Fruit fly (Drosophila melanogaster) whole organism, adult: ENCODE measurements around the gene ro.

Experiments used
- CG1620 ChIP-seq: fragments of 200-800 bp; sonication (Bioruptor generic); optimal IDR thresholded peaks from 2 replicates; lab custom pipeline; 2016; ENCODE audit warnings: missing biosample characterization, missing genetic modification characterization
- CG33017 ChIP-seq: fragments of 200-800 bp; sonication (Bioruptor generic); optimal IDR thresholded peaks from 2 replicates; lab custom pipeline; 2018; ENCODE audit warnings: missing biosample characterization, mild to moderate bottlenecking, missing genetic modification characterization, moderate library complexity
- CG5204 ChIP-seq: fragments of 200-800 bp; sonication (Bioruptor generic); optimal IDR thresholded peaks from 2 replicates; lab custom pipeline; 2016; ENCODE audit warnings: missing biosample characterization, missing genetic modification characterization
- CG7045 ChIP-seq: fragments of 200-800 bp; sonication (Bioruptor generic); optimal IDR thresholded peaks from 2 replicates; lab custom pipeline; 2017; ENCODE audit warnings: missing biosample characterization, mild to moderate bottlenecking, missing genetic modification characterization
- CG7101 ChIP-seq: fragments of 200-800 bp; sonication (Bioruptor generic); optimal IDR thresholded peaks from 2 replicates; lab custom pipeline; 2018; ENCODE audit warnings: missing biosample characterization, mild to moderate bottlenecking, missing genetic modification characterization, moderate library complexity
- Clk ChIP-seq: fragments of 200-800 bp; sonication (Bioruptor generic); optimal IDR thresholded peaks from 2 replicates; lab custom pipeline; 2017; ENCODE audit warnings: missing biosample characterization, missing genetic modification characterization
- Crg-1 ChIP-seq: fragments of 200-800 bp; sonication (Bioruptor generic); optimal IDR thresholded peaks from 2 replicates; lab custom pipeline; 2016; ENCODE audit warnings: missing biosample characterization, missing genetic modification characterization
- Mnt ChIP-seq: fragments of 200-800 bp; sonication (Bioruptor generic); optimal IDR thresholded peaks from 2 replicates; lab custom pipeline; 2016; ENCODE audit warnings: missing biosample characterization, mild to moderate bottlenecking, missing genetic modification characterization
- bab1 ChIP-seq: fragments of 200-800 bp; sonication (Bioruptor generic); optimal IDR thresholded peaks from 3 replicates; lab custom pipeline; 2019; ENCODE audit warnings: missing biosample characterization, mild to moderate bottlenecking, missing genetic modification characterization, moderate library complexity
- cnc ChIP-seq, 2 experiments: fragments of >200 bp; optimal IDR thresholded peaks; 2 replicates each; lab custom pipeline; 2017
- kay ChIP-seq: fragments of 200-800 bp; sonication (Bioruptor generic); peaks from one replicate; lab custom pipeline; 2016; ENCODE audit warnings: missing biosample characterization, missing genetic modification characterization, borderline replicate concordance
- pad ChIP-seq: fragments of 200-800 bp; sonication (Bioruptor generic); optimal IDR thresholded peaks from 3 replicates; lab custom pipeline; 2017; ENCODE audit warnings: missing biosample characterization, missing genetic modification characterization, mild to moderate bottlenecking, moderate library complexity, missing genetic modification reagents

DNA sequence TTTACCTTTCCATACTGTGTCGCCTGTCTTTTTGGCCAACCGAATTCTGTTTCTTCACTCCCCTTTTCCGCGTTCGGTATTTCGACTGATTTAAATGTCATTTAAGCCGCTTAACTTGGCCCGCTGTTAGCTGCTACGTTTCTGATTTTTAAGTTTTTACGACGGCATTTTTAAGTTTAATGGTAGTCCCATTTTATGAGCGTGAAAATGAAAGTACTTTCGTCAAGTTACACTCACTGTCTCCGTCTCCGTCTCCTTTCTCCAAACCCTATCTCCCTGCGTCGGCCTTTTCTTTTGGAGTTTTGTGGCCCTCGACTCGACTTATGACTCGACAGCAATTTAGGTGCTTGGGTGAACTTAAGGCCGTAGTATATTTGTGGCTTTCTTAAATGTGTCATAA is 4.2 kb upstream of the ro start:
- no peak for TF ChIP-seq bab1 (GFP tag; lab: Kevin White, UChicago)
- TF ChIP-seq Crg-1 (GFP tag; lab: Kevin White, UChicago), result no peak
- no peak for TF ChIP-seq Mnt (GFP tag; lab: Kevin White, UChicago)
- TF ChIP-seq Clk, result no peak
- TF ChIP-seq CG33017 (tag; lab: Kevin White, UChicago), result no peak
- TF ChIP-seq kay, result no peak
- TF ChIP-seq cnc (optimal IDR thresholded peaks at IDR 0.05; lab: Kevin White, UChicago), result no peak
- TF ChIP-seq CG7101, result no peak
- no peak for TF ChIP-seq CG7045 (GFP tag; lab: Kevin White, UChicago)
- no peak for TF ChIP-seq CG1620 (GFP tag; lab: Kevin White, UChicago)
- no peak for TF ChIP-seq pad
- no peak for TF ChIP-seq CG5204 (GFP tag; lab: Kevin White, UChicago)
